Worm (Caenorhabditis elegans): Measurements from ENCODE around the gene clec-169.

The clec-169 gene

ce11 chrIV:1231589-1231988 lies 29.5 kb upstream of the clec-169 start, which contains the start of gene W09G12.6:
Gene W09G12.6, plus strand, starts transcription at chrIV:1231889.
- no peak for TF ChIP-seq jun-1 (tag; optimal IDR thresholded peaks at IDR 0.05)
- TF ChIP-seq ceh-82 (tag; optimal IDR thresholded peaks at IDR 0.05), result no peak
- TF ChIP-seq skn-1 (tag; optimal IDR thresholded peaks at IDR 0.05), result no peak
- no peak for TF ChIP-seq nhr-11 (tag; optimal IDR thresholded peaks at IDR 0.05)
- no peak for TF ChIP-seq ztf-11 (tag; optimal IDR thresholded peaks at IDR 0.05)

ce11 chrIV:1232419-1233145 lies 28.5 kb upstream of the clec-169 start:
- TF ChIP-seq hmg-11 (tag; optimal IDR thresholded peaks at IDR 0.05), result no peak
- TF ChIP-seq egl-5 (tag; optimal IDR thresholded peaks at IDR 0.05), result no peak
- no peak for TF ChIP-seq nhr-12 (tag; optimal IDR thresholded peaks at IDR 0.05)
- TF ChIP-seq elt-2 (tag; optimal IDR thresholded peaks at IDR 0.05), result no peak
- TF ChIP-seq daf-12 (tag; optimal IDR thresholded peaks at IDR 0.05), result no peak
- TF ChIP-seq ceh-82 (tag; optimal IDR thresholded peaks at IDR 0.05), result no peak

DNA sequence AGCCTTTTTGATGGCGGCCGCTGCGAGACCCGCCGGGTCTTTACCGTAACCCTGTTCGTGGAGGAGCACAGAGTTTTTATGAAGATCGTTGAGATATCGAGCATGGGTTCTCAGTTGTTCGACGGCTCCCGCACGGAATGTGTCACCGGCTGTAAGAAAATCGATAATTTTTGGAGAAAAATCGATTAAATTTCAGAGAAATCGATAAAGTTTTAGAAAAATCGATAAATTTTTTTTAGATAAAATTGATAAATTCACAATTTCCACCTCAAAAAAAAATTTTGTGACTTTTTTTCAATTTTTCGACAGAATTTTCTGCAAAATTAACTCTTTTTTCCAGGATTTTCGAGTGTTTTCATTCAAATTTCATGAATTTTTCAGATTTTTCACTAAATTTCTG lies 26.3 kb upstream of the clec-169 start:
- TF ChIP-seq ceh-28 (tag; optimal IDR thresholded peaks at IDR 0.05), result peak; percentile 70
- no peak for TF ChIP-seq sea-2 (GFP tag; optimal IDR thresholded peaks at IDR 0.05)

ce11 chrIV:1235785-1236184 lies 25.3 kb upstream of the clec-169 start:
- TF ChIP-seq fkh-10 (GFP tag; optimal IDR thresholded peaks at IDR 0.05) (no peak), ZK546.5 (tag; optimal IDR thresholded peaks at IDR 0.05) (no peak), ceh-28 (tag; optimal IDR thresholded peaks at IDR 0.05) (peak; percentile 81)

ce11 chrIV:1238147-1238546 lies 23.0 kb upstream of the clec-169 start:
- TF ChIP-seq ztf-11 (tag; optimal IDR thresholded peaks at IDR 0.05), result no peak
- TF ChIP-seq elt-1 (tag; optimal IDR thresholded peaks at IDR 0.05), result no peak
- no peak for TF ChIP-seq lin-39 (tag; optimal IDR thresholded peaks at IDR 0.05)
- TF ChIP-seq nhr-11 (tag; optimal IDR thresholded peaks at IDR 0.05), result no peak
- no peak for TF ChIP-seq pha-4 (tag; optimal IDR thresholded peaks at IDR 0.05)
- TF ChIP-seq nhr-23 (tag; optimal IDR thresholded peaks at IDR 0.05), result no peak
- TF ChIP-seq ceh-16 (tag; optimal IDR thresholded peaks at IDR 0.05), result no peak
- no peak for TF ChIP-seq nhr-77 (tag; optimal IDR thresholded peaks at IDR 0.05)
- TF ChIP-seq unc-62 (GFP tag; optimal IDR thresholded peaks at IDR 0.05), result no peak
- no peak for TF ChIP-seq nhr-43 (tag; optimal IDR thresholded peaks at IDR 0.05; ENCODE audit: poor library complexity, severe bottlenecking)
- TF ChIP-seq elt-2 (tag; optimal IDR thresholded peaks at IDR 0.05), result no peak
- no peak for TF ChIP-seq eor-1 (tag; optimal IDR thresholded peaks at IDR 0.05)
- TF ChIP-seq ceh-9 (tag; optimal IDR thresholded peaks at IDR 0.05), result no peak
- TF ChIP-seq ztf-4 (tag; optimal IDR thresholded peaks at IDR 0.05), result no peak
- TF ChIP-seq nhr-67 (tag; optimal IDR thresholded peaks at IDR 0.05), result no peak
- no peak for TF ChIP-seq fkh-10 (GFP tag; optimal IDR thresholded peaks at IDR 0.05)
- no peak for TF ChIP-seq nhr-76 (tag; optimal IDR thresholded peaks at IDR 0.05)
- TF ChIP-seq nhr-28 (tag; optimal IDR thresholded peaks at IDR 0.05), result no peak
- TF ChIP-seq pqm-1 (tag; optimal IDR thresholded peaks at IDR 0.05), result no peak
- TF ChIP-seq mdl-1 (tag; optimal IDR thresholded peaks at IDR 0.05), result no peak

DNA sequence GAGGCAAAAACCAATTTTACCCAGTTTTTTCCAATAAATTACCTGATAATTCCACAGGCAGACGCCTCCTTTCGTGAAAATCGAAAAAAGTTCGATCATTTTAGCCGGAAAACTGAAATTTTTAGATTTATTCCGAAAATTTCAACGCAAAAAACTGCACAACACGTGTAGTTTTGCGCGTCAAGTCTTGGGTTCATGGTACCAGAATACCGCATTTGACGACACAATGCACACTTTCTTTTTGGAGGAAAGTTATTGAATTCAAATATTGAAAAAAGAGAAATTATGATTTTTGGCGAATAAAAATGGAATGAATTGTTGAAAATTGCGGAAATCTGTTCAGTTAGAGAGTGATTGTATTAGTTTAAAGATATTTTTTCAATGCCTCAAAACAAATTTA lies 21.4 kb upstream of the clec-169 start, which contains the start of gene F38A1.8:
TSS of gene F38A1.8 (minus strand) at position 167 of the 400 bp plus-strand sequence.
- peak; percentile 17 for TF ChIP-seq mdl-1 (tag; optimal IDR thresholded peaks at IDR 0.05)
- peak; percentile 80 for TF ChIP-seq lin-15B (tag; optimal IDR thresholded peaks at IDR 0.05)
- peak; percentile 37 for TF ChIP-seq R02D3.7 (tag; optimal IDR thresholded peaks at IDR 0.05)
- TF ChIP-seq nhr-25 (tag; optimal IDR thresholded peaks at IDR 0.05), result peak; percentile 12
- TF ChIP-seq tbx-2 (tag; optimal IDR thresholded peaks at IDR 0.05), result no peak
- peak; percentile 70 for TF ChIP-seq nhr-23 (tag; optimal IDR thresholded peaks at IDR 0.05)
- TF ChIP-seq ZK546.5 (tag; optimal IDR thresholded peaks at IDR 0.05), result no peak

All from whole organism, L3 larva.